Fruit fly (Drosophila melanogaster) whole organism, pupa: ENCODE data around the gene Ilp6.

Experiments
- CG10348 ChIP-seq: fragments of 200-800 bp; sonication (Bioruptor generic); IDR thresholded peaks from 2 replicates; pipeline ENCODE4 v1.3.6; 2022; ENCODE audit warnings: missing biosample characterization, missing genetic modification characterization
- CG12605 ChIP-seq: fragments of 200-800 bp; sonication (Bioruptor generic); IDR thresholded peaks from 2 replicates; pipeline ENCODE4 v1.3.6; 2022; ENCODE audit warnings: missing biosample characterization, missing genetic modification characterization
- CG13204 ChIP-seq: fragments of 200-800 bp; sonication (Bioruptor generic); optimal IDR thresholded peaks from 2 replicates; lab custom pipeline; 2018; ENCODE audit warnings: missing biosample characterization, mild to moderate bottlenecking, missing genetic modification characterization, moderate library complexity
- CG14655 ChIP-seq: fragments of 200-800 bp; sonication (Bioruptor generic); optimal IDR thresholded peaks from 3 replicates; lab custom pipeline; 2017; ENCODE audit warnings: mild to moderate bottlenecking, missing biosample characterization, missing genetic modification reagents, missing genetic modification characterization
- CG15710 ChIP-seq: fragments of 200-800 bp; sonication (Bioruptor generic); optimal IDR thresholded peaks from 2 replicates; lab custom pipeline; 2018; ENCODE audit warnings: missing biosample characterization, mild to moderate bottlenecking, missing genetic modification characterization, moderate library complexity
- CG17806 ChIP-seq: fragments of 200-800 bp; sonication (Bioruptor generic); optimal IDR thresholded peaks from 2 replicates; lab custom pipeline; 2018; ENCODE audit warnings: missing biosample characterization, mild to moderate bottlenecking, missing genetic modification characterization, moderate library complexity
- CG32121 ChIP-seq: fragments of 200-800 bp; sonication (Bioruptor generic); IDR thresholded peaks from 2 replicates; pipeline ENCODE4 v1.3.6; 2022; ENCODE audit warnings: missing biosample characterization, missing genetic modification characterization
- CG34367 ChIP-seq: fragments of 200-800 bp; sonication (Bioruptor generic); optimal IDR thresholded peaks from 2 replicates; lab custom pipeline; 2018; ENCODE audit warnings: missing biosample characterization, mild to moderate bottlenecking, missing genetic modification characterization
- CG4496 ChIP-seq: fragments of 200-800 bp; sonication (Bioruptor generic); IDR thresholded peaks from 3 replicates; pipeline ENCODE4 v1.3.6; 2022; ENCODE audit warnings: missing biosample characterization, missing genetic modification characterization
- CG8159 ChIP-seq: fragments of 200-800 bp; sonication (Bioruptor generic); optimal IDR thresholded peaks from 3 replicates; lab custom pipeline; 2018; ENCODE audit warnings: missing biosample characterization, mild to moderate bottlenecking, missing genetic modification characterization, moderate library complexity
- CG8301 ChIP-seq: fragments of 200-800 bp; sonication (Bioruptor generic); optimal IDR thresholded peaks from 2 replicates; lab custom pipeline; 2018; ENCODE audit warnings: missing biosample characterization, mild to moderate bottlenecking, missing genetic modification characterization
- CG9948 ChIP-seq: fragments of 200-800 bp; sonication (Bioruptor generic); optimal IDR thresholded peaks from 2 replicates; lab custom pipeline; 2018; ENCODE audit warnings: missing biosample characterization, mild to moderate bottlenecking, missing genetic modification characterization, moderate library complexity
- D1 ChIP-seq: fragments of 200-800 bp; sonication (Bioruptor generic); optimal IDR thresholded peaks from 2 replicates; lab custom pipeline; 2018; ENCODE audit warnings: missing biosample characterization, mild to moderate bottlenecking, missing genetic modification characterization, moderate library complexity
- EcR ChIP-seq: fragments of 200-800 bp; sonication (Bioruptor generic); optimal IDR thresholded peaks from 3 replicates; lab custom pipeline; 2019; ENCODE audit warnings: missing biosample characterization, missing genetic modification characterization, mild to moderate bottlenecking, moderate library complexity, missing genetic modification reagents
- Ets98B ChIP-seq: fragments of 200-800 bp; sonication (Bioruptor generic); IDR thresholded peaks from 2 replicates; pipeline ENCODE4 v1.3.6; 2022; ENCODE audit warnings: missing biosample characterization, missing genetic modification characterization
- Pif1A ChIP-seq: fragments of 200-800 bp; sonication (Bioruptor generic); optimal IDR thresholded peaks from 3 replicates; lab custom pipeline; 2016; ENCODE audit warnings: missing biosample characterization, missing genetic modification characterization
- Pif1B ChIP-seq: fragments of 200-800 bp; sonication (Bioruptor generic); optimal IDR thresholded peaks from 3 replicates; lab custom pipeline; 2016; ENCODE audit warnings: missing biosample characterization, missing genetic modification characterization
- Snoo ChIP-seq: fragments of 200-800 bp; sonication (Bioruptor generic); optimal IDR thresholded peaks from 3 replicates; lab custom pipeline; 2017; ENCODE audit warnings: missing biosample characterization, mild to moderate bottlenecking, missing genetic modification characterization, inconsistent platforms
- fd96Ca ChIP-seq: fragments of 200-800 bp; sonication (Bioruptor generic); IDR thresholded peaks from 3 replicates; pipeline ENCODE4 v1.3.6; 2022; ENCODE audit warnings: missing biosample characterization, missing genetic modification characterization
- gl ChIP-seq: fragments of 200-800 bp; sonication (Bioruptor generic); optimal IDR thresholded peaks from 2 replicates; lab custom pipeline; 2018; ENCODE audit warnings: missing biosample characterization, mild to moderate bottlenecking, missing genetic modification characterization
- rn ChIP-seq: fragments of 200-800 bp; sonication (Bioruptor generic); IDR thresholded peaks from 2 replicates; pipeline ENCODE4 v1.3.6; 2022; ENCODE audit warnings: missing biosample characterization, missing genetic modification characterization

Ilp6 gene

dm6 chrX:2296230-2297044, 38.0 kb downstream of the Ilp6 start:
- TF ChIP-seq CG10348 (GFP tag; lab: Robert Waterston, UW) (peak; percentile 61; the same call in 1 of the 2 replicates), CG8159 (tag; lab: Kevin White, UChicago) (peak; percentile 95), CG8301 (tag; lab: Kevin White, UChicago) (peak; percentile 92), CG4496 (GFP tag; lab: Robert Waterston, UW) (peak; percentile 86), CG14655 (GFP tag; lab: Kevin White, UChicago) (peak; percentile 96), Ets98B (GFP tag; lab: Robert Waterston, UW) (no peak; the same call in 1 of the 2 replicates), CG12605 (GFP tag; lab: Robert Waterston, UW) (no peak), Pif1A (GFP tag; lab: Kevin White, UChicago) (peak; percentile 91), gl (tag; lab: Kevin White, UChicago) (peak; percentile 76), EcR (GFP tag; lab: Kevin White, UChicago) (peak; percentile 95), CG15710 (tag; lab: Kevin White, UChicago) (peak; percentile 92), CG17806 (tag; lab: Kevin White, UChicago) (peak; percentile 82), CG13204 (peak; percentile 65), D1 (tag; lab: Kevin White, UChicago) (peak; percentile 88), Pif1B (GFP tag; lab: Kevin White, UChicago) (peak; percentile 88), fd96Ca (GFP tag; lab: Robert Waterston, UW) (peak; percentile 79), CG9948 (tag; lab: Kevin White, UChicago) (peak; percentile 92), Snoo (peak; percentile 94), CG34367 (tag; lab: Kevin White, UChicago) (peak; percentile 90), CG32121 (peak; percentile 79), rn (GFP tag; lab: Robert Waterston, UW) (peak; percentile 60; the same call in 1 of the 2 replicates)
- TF ChIP-seq, all 21 proteins: peak for 19

- TF ChIP-seq Ets98B (GFP tag; lab: Robert Waterston, UW) (0 out of 2 replicates have a peak, but pooled peaks have one; percentile 54), EcR (GFP tag; lab: Kevin White, UChicago) (no peak), CG12605 (GFP tag; lab: Robert Waterston, UW) (peak; percentile 42; the same call in 1 of the 2 replicates), CG8159 (tag; lab: Kevin White, UChicago) (no peak)
Measured at dm6 chrX:2295435-2296229, 38.8 kb downstream of the Ilp6 start, which contains the start of gene Raf. Gene Raf, plus strand, starts transcription at chrX:2295466.

dm6 chrX:2294474-2295434, 39.7 kb downstream of the Ilp6 start:
- TF ChIP-seq CG14655 (GFP tag; lab: Kevin White, UChicago) = peak; percentile 47
- peak; percentile 81 for TF ChIP-seq CG4496 (GFP tag; lab: Robert Waterston, UW)
- TF ChIP-seq CG8159 (tag; lab: Kevin White, UChicago) = peak; percentile 21
- no peak for TF ChIP-seq CG13204
- peak; percentile 28 for TF ChIP-seq gl (tag; lab: Kevin White, UChicago)
- TF ChIP-seq CG12605 (GFP tag; lab: Robert Waterston, UW) = 0 out of 2 replicates have a peak, but pooled peaks have one; percentile 38
- no peak for TF ChIP-seq D1 (tag; lab: Kevin White, UChicago)
- TF ChIP-seq EcR (GFP tag; lab: Kevin White, UChicago) = peak; percentile 91
- peak; percentile 30 for TF ChIP-seq CG8301 (tag; lab: Kevin White, UChicago)
- peak; percentile 68 for TF ChIP-seq CG32121
- 0 out of 2 replicates have a peak, but pooled peaks have one; percentile 23 for TF ChIP-seq rn (GFP tag; lab: Robert Waterston, UW)
- TF ChIP-seq CG15710 (tag; lab: Kevin White, UChicago) = peak; percentile 6
- peak; percentile 26 for TF ChIP-seq CG17806 (tag; lab: Kevin White, UChicago)
- TF ChIP-seq Snoo = peak; percentile 73
- TF ChIP-seq CG10348 (GFP tag; lab: Robert Waterston, UW) = no peak
- TF ChIP-seq Ets98B (GFP tag; lab: Robert Waterston, UW) = peak; percentile 77
- peak; percentile 36 for TF ChIP-seq CG9948 (tag; lab: Kevin White, UChicago)
- TF ChIP-seq Pif1A (GFP tag; lab: Kevin White, UChicago) = peak; percentile 73
- TF ChIP-seq fd96Ca (GFP tag; lab: Robert Waterston, UW) = peak; percentile 65; the same call in 1 of the 3 replicates
- TF ChIP-seq CG34367 (tag; lab: Kevin White, UChicago) = peak; percentile 34
- peak; percentile 65 for TF ChIP-seq Pif1B (GFP tag; lab: Kevin White, UChicago)
